Worm (Caenorhabditis elegans): ENCODE results near the gene hdl-2.
A peak's percentile ranks its signal among the peaks of the same experiment; 100 is the strongest.

The hdl-2 gene

ce11 chrIV:8840161-8840765 is 33.7 kb upstream of the hdl-2 start, which contains the start of the genes T28C6.11 and T11B7.1:
T28C6.11 (minus strand) TSS chrIV:8840261.
T11B7.1 (plus strand) TSS chrIV:8840715.
- no peak for TF ChIP-seq dpl-1 (GFP tag; optimal IDR thresholded peaks at IDR 0.05)
- no peak for TF ChIP-seq C06A6.2 (GFP tag; conservative IDR thresholded peaks at IDR 0.05)
- no peak for TF ChIP-seq F57C9.4 (tag; optimal IDR thresholded peaks at IDR 0.05)
- TF ChIP-seq ztf-22 (GFP tag; optimal IDR thresholded peaks at IDR 0.05) = no peak
- TF ChIP-seq F49E8.2 (tag; optimal IDR thresholded peaks at IDR 0.05; ENCODE audit: insufficient read depth) = no peak
- no peak for TF ChIP-seq hmg-1.2 (GFP tag; IDR thresholded peaks at IDR 0.05)
- TF ChIP-seq F55B11.4 (tag; optimal IDR thresholded peaks at IDR 0.05; ENCODE audit: borderline replicate concordance, insufficient read depth) = no peak
- no peak for TF ChIP-seq pha-4 (tag; optimal IDR thresholded peaks at IDR 0.05)
- no peak for TF ChIP-seq hrde-1 (tag; optimal IDR thresholded peaks at IDR 0.05; ENCODE audit: borderline replicate concordance)
- no peak for TF ChIP-seq C17E4.6 (GFP tag; IDR thresholded peaks at IDR 0.05)
- no peak for TF ChIP-seq rcor-1 (GFP tag; IDR thresholded peaks at IDR 0.05)
- no peak for TF ChIP-seq hlh-26 (GFP tag; conservative IDR thresholded peaks at IDR 0.05)
- TF ChIP-seq lag-1 (GFP tag; IDR thresholded peaks at IDR 0.05) = no peak
- no peak for TF ChIP-seq sdz-38 (tag; optimal IDR thresholded peaks at IDR 0.05)
- TF ChIP-seq dpff-1 (tag; optimal IDR thresholded peaks at IDR 0.05) = no peak
- TF ChIP-seq cebp-2 (GFP tag; IDR thresholded peaks at IDR 0.05) = no peak

DNA sequence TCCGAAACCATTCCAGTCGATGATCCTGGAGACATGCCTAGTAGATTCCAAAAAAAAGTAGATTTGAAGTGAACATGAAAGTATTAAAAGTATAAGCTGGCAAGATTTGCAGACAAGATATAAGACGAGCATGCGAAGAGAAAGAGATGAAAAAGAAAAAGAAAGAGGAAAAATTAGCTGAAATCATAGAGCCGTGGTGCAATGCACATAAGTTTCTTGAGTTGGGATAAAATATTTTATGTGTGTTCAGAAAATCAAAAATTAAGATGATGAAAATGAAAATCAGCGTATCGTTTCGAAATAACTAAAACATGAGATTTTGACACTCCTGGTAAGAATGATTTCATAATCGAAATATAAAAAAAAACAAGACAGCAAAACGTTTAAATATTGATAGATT is 29.5 kb upstream of the hdl-2 start, which contains the start of gene T11B7.2:
TSS of gene T11B7.2 (minus strand) at position 101 of the 400 bp plus-strand sequence.
- TF ChIP-seq nhr-120 (GFP tag; IDR thresholded peaks at IDR 0.05) = no peak
- no peak for TF ChIP-seq let-607 (tag; optimal IDR thresholded peaks at IDR 0.05)

DNA sequence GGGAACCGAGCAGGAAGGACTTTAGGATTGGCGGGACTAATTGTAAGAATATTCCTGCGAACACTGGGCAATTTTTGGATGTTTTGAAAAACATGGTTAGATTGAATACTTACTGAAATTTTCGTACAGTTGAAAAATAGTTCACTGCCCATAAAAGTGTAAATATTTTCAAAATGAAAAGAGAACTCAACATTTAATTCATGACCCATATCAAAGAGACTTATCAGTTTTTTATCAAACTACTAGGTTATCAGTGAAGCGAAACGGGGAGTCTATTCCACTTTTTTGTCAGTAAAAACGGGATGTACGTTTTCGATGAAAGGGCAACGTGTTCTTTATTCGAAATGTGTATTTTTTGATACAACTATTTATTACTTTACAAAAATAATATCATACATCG is 28.0 kb upstream of the hdl-2 start:
- peak; percentile 68 for TF ChIP-seq nhr-80 (tag; optimal IDR thresholded peaks at IDR 0.05)
- no peak for TF ChIP-seq cebp-2 (GFP tag; IDR thresholded peaks at IDR 0.05)

DNA sequence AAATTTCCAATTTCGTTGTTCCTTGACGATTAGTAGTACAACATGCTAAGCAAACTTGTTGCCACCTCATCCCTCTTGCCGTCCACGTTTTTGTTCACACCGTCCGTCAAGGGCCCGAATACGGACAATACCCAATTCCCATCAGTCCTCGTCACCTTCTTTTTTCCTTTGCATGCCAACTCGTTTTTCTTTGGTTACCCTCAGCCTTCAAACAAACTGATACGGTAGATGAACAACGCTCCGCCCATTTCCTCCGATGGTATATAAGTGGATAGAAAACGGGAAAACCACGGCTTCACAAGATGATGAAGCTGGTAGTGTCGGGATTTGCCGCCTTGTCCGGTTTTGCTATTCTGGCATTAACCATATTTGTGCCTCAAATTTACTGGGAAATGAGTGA is 26.0 kb upstream of the hdl-2 start, which contains the start of gene col-118:
TSS of gene col-118 (plus strand) at position 301 of the 400 bp plus-strand sequence.
- TF ChIP-seq sptf-2 (GFP tag; optimal IDR thresholded peaks at IDR 0.05) (no peak), cebp-2 (GFP tag; IDR thresholded peaks at IDR 0.05) (no peak), F39B2.1 (GFP tag; IDR thresholded peaks at IDR 0.05) (no peak), hsf-1 (GFP tag; IDR thresholded peaks at IDR 0.05) (no peak), B0035.1 (tag; optimal IDR thresholded peaks at IDR 0.05) (no peak), F37B4.10 (GFP tag; IDR thresholded peaks at IDR 0.05) (no peak), nfyb-1 (GFP tag; IDR thresholded peaks at IDR 0.05) (no peak)

DNA sequence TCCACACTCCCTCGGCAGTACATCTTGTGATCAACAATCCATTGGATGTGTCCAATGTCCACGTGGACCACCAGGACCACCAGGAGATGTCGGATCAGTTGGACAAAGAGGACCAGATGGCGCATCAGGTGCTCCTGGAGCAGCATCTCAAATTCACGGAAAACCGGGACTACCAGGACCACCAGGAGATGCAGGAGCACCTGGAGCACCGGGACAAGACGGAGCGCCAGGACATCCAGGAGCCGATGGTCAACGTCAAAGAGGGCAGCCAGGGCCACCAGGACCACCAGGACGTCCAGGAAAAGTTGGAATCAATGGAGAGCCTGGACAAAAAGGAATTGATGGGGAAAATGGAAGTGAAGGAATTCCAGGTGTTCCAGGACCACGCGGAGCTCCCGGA is 25.0 kb upstream of the hdl-2 start:
- TF ChIP-seq lin-35 (GFP tag; optimal IDR thresholded peaks at IDR 0.05) (no peak), Y95B8A.8 (GFP tag; IDR thresholded peaks at IDR 0.05) (no peak), zfh-2 (GFP tag; conservative IDR thresholded peaks at IDR 0.05) (peak; percentile 83), ceh-100 (GFP tag; IDR thresholded peaks at IDR 0.05) (no peak), Y53G8AR.9 (GFP tag; conservative IDR thresholded peaks at IDR 0.05) (no peak), egrh-3 (GFP tag; IDR thresholded peaks at IDR 0.05) (peak; percentile 35; the same call in 1 of the 2 replicates), Y67H2A.10 (GFP tag; conservative IDR thresholded peaks at IDR 0.05) (no peak), bed-1 (GFP tag; IDR thresholded peaks at IDR 0.05) (no peak), ztf-26 (tag; optimal IDR thresholded peaks at IDR 0.05) (no peak), him-1 (tag; optimal IDR thresholded peaks at IDR 0.05) (no peak), dpl-1 (GFP tag; optimal IDR thresholded peaks at IDR 0.05) (no peak), ceh-40 (GFP tag; IDR thresholded peaks at IDR 0.05) (no peak), F57A8.1 (GFP tag; optimal IDR thresholded peaks at IDR 0.05) (no peak), sdz-38 (tag; optimal IDR thresholded peaks at IDR 0.05) (no peak)

Data from whole organism, young adult.